Worm (Caenorhabditis elegans) whole organism, midembryonic: ENCODE data around the gene Y66D12A.1.

Experiments used
- T22C8.4 ChIP-seq: fragments of 200-800 bp; sonication (Bioruptor generic); IDR thresholded peaks from 2 replicates; pipeline ENCODE4 v1.3.6; 2022; ENCODE audit warnings: missing genetic modification characterization, missing compliant biosample characterization
- cog-1 ChIP-seq: sonication (generic microtip); optimal IDR thresholded peaks from 2 replicates; lab custom pipeline; 2016; ENCODE audit warnings: missing genetic modification characterization, missing compliant biosample characterization
- flt-1 ChIP-seq: fragments of 200-800 bp; sonication (Bioruptor generic); IDR thresholded peaks from 2 replicates; pipeline ENCODE4 v1.3.6; 2022; ENCODE audit warnings: missing genetic modification characterization, missing compliant biosample characterization
- klf-2 ChIP-seq: fragments of 200-800 bp; sonication (Bioruptor generic); conservative IDR thresholded peaks from 2 replicates; pipeline ENCODE4 v1.3.6; 2022; ENCODE audit warnings: missing genetic modification reagents, missing genetic modification characterization, missing compliant biosample characterization
- med-1 ChIP-seq: sonication (generic microtip); optimal IDR thresholded peaks from 2 replicates; lab custom pipeline; 2017; ENCODE audit warnings: missing genetic modification characterization, mild to moderate bottlenecking, missing compliant biosample characterization, antibody characterized with exemption, missing genetic modification reagents; ENCODE audit not compliant: insufficient read depth
- ref-1 ChIP-seq: fragments of 200-800 bp; sonication (Bioruptor generic); conservative IDR thresholded peaks from 2 replicates; pipeline ENCODE4 v1.3.6; 2022; ENCODE audit warnings: missing genetic modification reagents, missing genetic modification characterization, missing compliant biosample characterization
- tab-1 ChIP-seq: fragments of 200-800 bp; sonication (Bioruptor generic); IDR thresholded peaks from 2 replicates; pipeline ENCODE4 v1.3.6; 2022; ENCODE audit warnings: missing genetic modification characterization, missing compliant biosample characterization
- ztf-23 ChIP-seq: fragments of 200-800 bp; sonication (Bioruptor generic); IDR thresholded peaks from 2 replicates; pipeline ENCODE4 v1.3.6; 2022; ENCODE audit warnings: missing genetic modification reagents, missing genetic modification characterization, missing compliant biosample characterization
- ztf-29 ChIP-seq: fragments of 200-800 bp; sonication (Bioruptor generic); IDR thresholded peaks from 2 replicates; pipeline ENCODE4 v1.3.6; 2022; ENCODE audit warnings: missing genetic modification reagents, missing genetic modification characterization, missing compliant biosample characterization

DNA sequence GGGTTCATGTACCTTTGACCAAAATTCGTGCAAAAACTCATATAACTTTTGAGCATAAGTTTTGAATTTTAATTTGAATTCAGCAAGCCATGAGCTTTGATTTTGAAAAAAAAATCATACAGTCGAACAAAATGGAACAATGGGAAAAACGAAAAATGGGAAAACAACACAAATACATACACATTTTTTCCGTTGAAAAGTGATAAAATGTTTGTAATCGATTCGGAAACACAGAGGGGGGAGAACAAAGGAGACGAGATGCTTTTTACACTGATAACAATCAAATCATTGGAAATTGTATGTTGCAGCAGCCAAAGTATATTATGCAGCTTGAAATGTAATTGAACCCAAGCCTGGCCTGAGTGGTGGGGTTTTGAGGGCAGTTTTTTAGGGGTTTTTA lies 23.1 kb downstream of the Y66D12A.1 start:
- TF ChIP-seq T22C8.4 (GFP tag; lab: Robert Waterston, UW) = no peak
- no peak for TF ChIP-seq ztf-29 (GFP tag; lab: Robert Waterston, UW)
- no peak for TF ChIP-seq klf-2 (GFP tag; lab: Robert Waterston, UW)
- no peak for TF ChIP-seq ref-1 (GFP tag; lab: Robert Waterston, UW)
- no peak for TF ChIP-seq med-1 (GFP tag; lab: Kevin White, UChicago)
- TF ChIP-seq flt-1 (GFP tag; lab: Robert Waterston, UW) = no peak
- TF ChIP-seq ztf-23 = no peak
- no peak for TF ChIP-seq tab-1 (GFP tag; lab: Robert Waterston, UW)
- TF ChIP-seq cog-1 (tag; lab: Kevin White, UChicago) = no peak
